Fruit fly (Drosophila melanogaster): ENCODE data around the gene nonC.

Gene nonC

DNA sequence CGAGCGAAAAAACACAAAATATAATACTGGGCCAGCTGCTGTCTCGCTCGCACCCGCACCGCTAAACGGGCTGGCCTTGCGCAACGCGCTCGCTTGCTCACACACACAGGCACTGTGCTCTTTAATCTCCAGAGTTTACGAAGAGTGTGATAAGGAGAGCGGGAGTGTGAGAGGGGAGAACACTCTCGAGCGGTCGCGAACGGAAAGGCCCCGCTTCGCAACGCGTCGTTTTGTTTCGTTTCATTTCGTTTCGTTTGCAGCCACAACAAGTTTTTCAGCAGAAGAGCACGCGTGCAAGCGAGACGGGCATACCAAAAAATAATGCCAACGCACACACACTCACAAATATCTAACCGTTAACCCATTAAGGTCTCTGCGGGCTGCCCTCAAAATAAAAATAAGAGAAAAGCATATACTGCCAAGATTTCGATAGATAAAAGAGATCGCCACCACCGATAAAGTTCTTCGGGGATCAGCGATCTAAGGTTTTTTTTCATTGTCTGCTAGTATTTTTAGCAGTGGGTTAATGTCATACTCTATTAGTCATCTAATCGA is 37.3 kb downstream of the nonC start (continued):
- peak; percentile 78 for TF ChIP-seq fkh (GFP tag; optimal IDR thresholded peaks at IDR 0.05)
- peak; percentile 69 for TF ChIP-seq CG8632 (GFP tag; optimal IDR thresholded peaks at IDR 0.05)
- peak; percentile 69 for TF ChIP-seq Ets21C (GFP tag; optimal IDR thresholded peaks at IDR 0.05)
- TF ChIP-seq CG31627 (GFP tag; optimal IDR thresholded peaks at IDR 0.05), result peak; percentile 79
- peak; percentile 74 for TF ChIP-seq CG3032 (tag; optimal IDR thresholded peaks at IDR 0.05)
- peak; percentile 75 for TF ChIP-seq cyc (GFP tag; optimal IDR thresholded peaks at IDR 0.05)
- TF ChIP-seq Smox (GFP tag; optimal IDR thresholded peaks at IDR 0.05), result peak; percentile 85
- peak; percentile 57 for TF ChIP-seq CG11902 (GFP tag; optimal IDR thresholded peaks at IDR 0.05)
- TF ChIP-seq topi (GFP tag; optimal IDR thresholded peaks at IDR 0.05), result peak; percentile 88
- peak; percentile 67 for TF ChIP-seq dac (GFP tag; optimal IDR thresholded peaks at IDR 0.05)
- TF ChIP-seq CG6854 (GFP tag; optimal IDR thresholded peaks at IDR 0.05), result peak; percentile 40
- peak; percentile 75 for TF ChIP-seq CG10669 (GFP tag; optimal IDR thresholded peaks at IDR 0.05)
- peak; percentile 80 for TF ChIP-seq CG6276 (GFP tag; optimal IDR thresholded peaks at IDR 0.05)
- TF ChIP-seq CG10631 (GFP tag; optimal IDR thresholded peaks at IDR 0.05), result peak; percentile 78
- peak; percentile 74 for TF ChIP-seq CG3919 (GFP tag; optimal IDR thresholded peaks at IDR 0.05)
- peak; percentile 83 for TF ChIP-seq CG6163 (GFP tag; IDR thresholded peaks at IDR 0.05)
- TF ChIP-seq Eip75B (GFP tag; optimal IDR thresholded peaks at IDR 0.05), result peak; percentile 69
- peak; percentile 94 for TF ChIP-seq svp (GFP tag)
- peak; percentile 1 for TF ChIP-seq Eip93F (GFP tag; optimal IDR thresholded peaks at IDR 0.05)
- TF ChIP-seq CG8119 (GFP tag; IDR thresholded peaks at IDR 0.05), result peak; percentile 82
- TF ChIP-seq esn (GFP tag; optimal IDR thresholded peaks at IDR 0.05), result peak; percentile 85
- TF ChIP-seq salr (GFP tag; optimal IDR thresholded peaks at IDR 0.05), result peak in 1 of 2 experiments; percentile 38
- TF ChIP-seq CG7368 (GFP tag; optimal IDR thresholded peaks at IDR 0.05), result peak; percentile 37
- TF ChIP-seq OdsH (GFP tag; optimal IDR thresholded peaks at IDR 0.05), result peak; percentile 71

DNA sequence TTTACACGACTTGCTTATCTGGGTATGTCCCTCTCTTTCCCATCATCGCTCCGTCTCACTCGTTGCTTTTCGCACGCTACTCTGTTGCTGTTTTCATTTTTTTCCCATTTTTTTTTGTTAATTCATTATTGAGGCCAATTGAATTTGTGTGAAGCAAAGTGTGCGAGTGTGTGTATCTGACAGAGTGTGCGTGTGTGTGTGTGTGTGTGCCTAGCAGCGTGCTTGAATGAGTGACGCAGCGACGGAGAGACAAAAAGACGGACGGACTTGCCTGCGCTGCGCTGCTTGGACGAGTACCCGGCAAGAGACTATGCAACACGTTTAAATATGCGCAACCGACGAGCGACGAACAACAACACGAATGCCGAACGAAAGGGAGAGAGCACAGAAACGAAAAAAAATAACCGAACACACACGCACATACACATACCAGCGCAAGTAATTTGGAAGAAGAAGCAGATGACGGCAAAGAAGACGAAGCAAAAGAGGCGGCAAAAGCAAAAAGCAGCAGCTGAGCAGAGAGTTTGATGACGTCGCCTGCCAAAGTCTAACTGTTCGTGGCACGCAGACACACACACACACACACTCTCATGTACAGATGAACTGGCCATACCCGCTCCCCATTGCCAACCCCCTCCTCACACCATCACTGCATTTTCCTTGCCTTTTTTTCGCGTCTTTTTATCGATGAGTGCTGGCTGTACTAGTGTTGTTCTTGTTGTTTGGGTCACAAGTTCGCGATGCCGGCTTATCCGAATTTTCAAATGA is 38.4 kb downstream of the nonC start:
- peak; percentile 53 for TF ChIP-seq vri (GFP tag; optimal IDR thresholded peaks at IDR 0.05)
- TF ChIP-seq CG11902 (GFP tag; optimal IDR thresholded peaks at IDR 0.05), result no peak
- TF ChIP-seq eg (GFP tag; IDR thresholded peaks at IDR 0.05), result peak; percentile 53; the same call in 1 of the 3 replicates
- TF ChIP-seq dsx (GFP tag; optimal IDR thresholded peaks at IDR 0.05; ENCODE audit: poor library complexity, severe bottlenecking), result peak; percentile 69
- TF ChIP-seq ss (GFP tag; optimal IDR thresholded peaks at IDR 0.05), result peak in 1 of 2 experiments; percentile 3
- TF ChIP-seq CG1621 (tag; optimal IDR thresholded peaks at IDR 0.05), result peak; percentile 64
- no peak for TF ChIP-seq Hr4 (GFP tag; optimal IDR thresholded peaks at IDR 0.05)
- TF ChIP-seq Eip93F (GFP tag; optimal IDR thresholded peaks at IDR 0.05), result peak; percentile 6

DNA sequence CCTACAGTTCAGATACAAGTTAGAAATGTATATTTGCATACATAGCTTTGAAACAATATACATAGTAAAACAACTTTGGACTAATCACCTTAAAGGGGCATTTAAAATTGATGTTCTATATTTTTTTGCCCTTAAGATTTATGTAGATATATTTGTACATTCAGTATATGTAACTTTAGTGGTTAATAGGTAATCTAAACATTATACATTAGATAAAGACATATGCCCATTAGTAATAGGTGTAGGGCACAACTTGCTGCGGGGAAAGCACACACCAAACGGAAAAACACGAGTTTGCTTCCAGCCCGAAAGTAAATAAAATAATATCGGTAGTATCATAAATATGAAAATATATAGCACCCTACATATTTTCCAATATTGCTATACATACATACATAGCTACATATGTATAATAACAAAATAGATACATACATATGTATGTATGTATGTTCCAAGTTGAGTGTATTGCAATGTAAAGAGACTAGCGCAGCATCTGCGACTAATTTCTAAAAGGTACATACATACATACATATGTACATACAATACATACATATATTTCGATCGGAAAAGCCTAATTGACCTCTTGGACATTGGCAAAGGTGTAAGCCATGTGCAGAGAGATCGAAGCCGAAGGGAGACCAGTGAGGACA is 39.1 kb downstream of the nonC start, which contains the start of gene CG43736:
Gene CG43736, plus strand, starts transcription at position 600 of the 650 bp plus-strand sequence.
- TF ChIP-seq cyc (GFP tag; optimal IDR thresholded peaks at IDR 0.05), result peak; percentile 93
- peak; percentile 94 for TF ChIP-seq net (GFP tag; optimal IDR thresholded peaks at IDR 0.05)
- peak; percentile 74 for TF ChIP-seq CG8319 (GFP tag; optimal IDR thresholded peaks at IDR 0.05)
- peak; percentile 86 for TF ChIP-seq CG9139 (GFP tag; optimal IDR thresholded peaks at IDR 0.05)
- TF ChIP-seq CG16779 (tag; optimal IDR thresholded peaks at IDR 0.05), result peak; percentile 89
- peak; percentile 96 for TF ChIP-seq CG15336 (GFP tag; IDR thresholded peaks at IDR 0.05)
- peak; percentile 93 for TF ChIP-seq fd59A (GFP tag; optimal IDR thresholded peaks at IDR 0.05)
- peak; percentile 94 for TF ChIP-seq Smox (GFP tag; optimal IDR thresholded peaks at IDR 0.05)
- peak; percentile 98 for TF ChIP-seq CG32006 (GFP tag; optimal IDR thresholded peaks at IDR 0.05)
- TF ChIP-seq Sox102F (GFP tag; optimal IDR thresholded peaks at IDR 0.05), result peak; percentile 91
- TF ChIP-seq vri (GFP tag; optimal IDR thresholded peaks at IDR 0.05), result peak; percentile 78
- TF ChIP-seq Eip75B (GFP tag; optimal IDR thresholded peaks at IDR 0.05), result peak; percentile 93
- TF ChIP-seq dac (GFP tag; optimal IDR thresholded peaks at IDR 0.05), result peak; percentile 91
- peak; percentile 95 for TF ChIP-seq CG8119 (GFP tag; IDR thresholded peaks at IDR 0.05)
- TF ChIP-seq CG10631 (GFP tag; optimal IDR thresholded peaks at IDR 0.05), result peak; percentile 95
- peak; percentile 80 for TF ChIP-seq Blimp-1 (GFP tag; optimal IDR thresholded peaks at IDR 0.05)
- TF ChIP-seq CG6276 (GFP tag; optimal IDR thresholded peaks at IDR 0.05), result peak; percentile 97
- TF ChIP-seq achi (GFP tag; optimal IDR thresholded peaks at IDR 0.05), result peak; percentile 94
- peak; percentile 76 for TF ChIP-seq fd85E (GFP tag; optimal IDR thresholded peaks at IDR 0.05)
- no peak for TF ChIP-seq Hr38 (GFP tag; optimal IDR thresholded peaks at IDR 0.05)
- peak; percentile 96 for TF ChIP-seq Ets96B (tag; optimal IDR thresholded peaks at IDR 0.05)
- TF ChIP-seq Hr39 (GFP tag; optimal IDR thresholded peaks at IDR 0.05), result peak; percentile 92
- peak; percentile 86 to 98 for TF ChIP-seq salr (GFP tag; optimal IDR thresholded peaks at IDR 0.05)
- TF ChIP-seq Hr4 (GFP tag; optimal IDR thresholded peaks at IDR 0.05), result peak; percentile 96
- peak; percentile 95 for TF ChIP-seq OdsH (GFP tag; optimal IDR thresholded peaks at IDR 0.05)

Data from whole organism, prepupa.